Worm (Caenorhabditis elegans): ENCODE results near the gene unc-22.

Gene unc-22

DNA sequence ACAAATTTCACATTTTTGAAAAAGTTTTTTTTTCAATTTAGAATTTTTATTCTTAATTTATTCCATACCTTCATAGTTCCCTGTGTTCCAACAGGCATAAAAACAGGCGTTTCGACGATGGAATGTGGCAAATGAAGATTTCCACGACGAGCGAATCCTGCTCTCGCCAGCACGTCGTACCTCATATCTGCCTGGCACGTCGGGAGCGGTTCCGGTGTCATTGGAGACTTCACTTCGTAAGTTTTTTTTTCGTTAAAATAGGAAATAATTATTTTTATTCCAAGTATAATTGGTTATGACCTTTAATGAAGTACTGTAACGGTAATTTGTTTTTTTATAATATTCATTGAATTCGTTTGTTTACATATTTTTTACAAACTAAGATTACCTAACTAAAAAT lies 51.2 kb downstream of the unc-22 start, which contains the start of gene tgt-1:
Gene tgt-1, minus strand, starts transcription at position 232 of the 400 bp plus-strand sequence.
- TF ChIP-seq ztf-4 (tag; optimal IDR thresholded peaks at IDR 0.05): no peak
- no peak for TF ChIP-seq nhr-12 (tag; optimal IDR thresholded peaks at IDR 0.05)
- TF ChIP-seq aly-2 (tag; optimal IDR thresholded peaks at IDR 0.05): no peak
- no peak for TF ChIP-seq lin-39 (tag; optimal IDR thresholded peaks at IDR 0.05)
- TF ChIP-seq fkh-2 (tag; optimal IDR thresholded peaks at IDR 0.05): no peak
- TF ChIP-seq nhr-25 (tag; optimal IDR thresholded peaks at IDR 0.05): no peak
- TF ChIP-seq R02D3.7 (tag; optimal IDR thresholded peaks at IDR 0.05): no peak

DNA sequence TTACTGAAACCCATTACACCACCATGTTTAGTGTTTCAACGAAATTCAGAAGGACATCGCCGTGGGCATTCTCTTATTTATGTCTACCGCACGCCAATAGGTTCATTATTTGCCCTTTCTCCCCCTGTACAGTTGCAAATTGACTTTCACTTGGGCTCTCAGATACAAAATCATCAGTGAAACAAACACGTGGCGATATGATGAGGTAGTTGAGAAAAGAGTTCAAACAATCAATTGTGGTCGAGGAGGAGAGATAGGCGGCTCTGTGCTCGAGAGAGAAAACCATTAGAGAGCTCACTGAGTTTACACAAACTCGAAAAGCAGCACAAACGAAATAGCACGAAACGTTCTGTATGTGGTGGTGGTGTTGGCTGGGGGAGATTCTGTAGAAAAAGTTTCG lies 53.7 kb downstream of the unc-22 start:
- TF ChIP-seq lin-39 (tag; optimal IDR thresholded peaks at IDR 0.05) (peak; percentile 19), elt-2 (tag; optimal IDR thresholded peaks at IDR 0.05) (no peak), jun-1 (tag; optimal IDR thresholded peaks at IDR 0.05) (no peak), pha-4 (tag; optimal IDR thresholded peaks at IDR 0.05) (peak; percentile 79), ZK546.5 (tag; optimal IDR thresholded peaks at IDR 0.05) (no peak), ztf-4 (tag; optimal IDR thresholded peaks at IDR 0.05) (no peak), nfya-1 (tag; optimal IDR thresholded peaks at IDR 0.05; ENCODE audit: insufficient read depth) (peak; percentile 15), nhr-28 (tag; optimal IDR thresholded peaks at IDR 0.05) (no peak)

DNA sequence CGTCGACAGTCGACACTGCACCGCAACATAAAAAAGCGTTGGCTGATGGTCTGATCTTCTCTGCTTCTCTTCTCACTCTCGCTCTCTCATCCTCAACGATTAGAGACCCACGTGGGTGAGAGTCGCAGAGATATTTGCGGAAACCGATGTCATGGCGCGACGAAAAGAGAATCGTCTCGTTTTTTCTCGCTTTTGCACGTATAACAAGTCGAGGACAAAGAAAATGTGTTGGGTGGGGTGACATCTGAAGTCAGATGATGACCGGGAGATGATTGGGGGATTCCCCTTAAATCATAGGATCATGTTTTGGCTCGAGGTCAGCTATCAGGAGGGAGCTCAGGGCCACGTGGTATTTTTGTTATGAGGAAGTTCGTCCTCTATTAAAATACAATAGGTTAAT lies 54.4 kb downstream of the unc-22 start:
- TF ChIP-seq nhr-77 (tag; optimal IDR thresholded peaks at IDR 0.05) (no peak), eor-1 (tag; optimal IDR thresholded peaks at IDR 0.05) (no peak), ceh-28 (tag; optimal IDR thresholded peaks at IDR 0.05) (peak; percentile 49), skn-1 (tag; optimal IDR thresholded peaks at IDR 0.05) (no peak), unc-62 (GFP tag; optimal IDR thresholded peaks at IDR 0.05) (peak; percentile 81), egl-5 (tag; optimal IDR thresholded peaks at IDR 0.05) (no peak), jun-1 (tag; optimal IDR thresholded peaks at IDR 0.05) (peak; percentile 88), nhr-28 (tag; optimal IDR thresholded peaks at IDR 0.05) (peak; percentile 57), fkh-10 (GFP tag; optimal IDR thresholded peaks at IDR 0.05) (no peak), snpc-4 (tag; optimal IDR thresholded peaks at IDR 0.05) (peak; percentile 39), lin-39 (tag; optimal IDR thresholded peaks at IDR 0.05) (no peak), mml-1 (tag; optimal IDR thresholded peaks at IDR 0.05) (peak; percentile 40), nhr-237 (tag; optimal IDR thresholded peaks at IDR 0.05) (no peak), elt-3 (tag; optimal IDR thresholded peaks at IDR 0.05) (peak in 2 of 3 experiments; percentile 73 to 93), mdl-1 (tag; optimal IDR thresholded peaks at IDR 0.05) (peak; percentile 99), nhr-11 (tag; optimal IDR thresholded peaks at IDR 0.05) (no peak), lsy-12 (tag; optimal IDR thresholded peaks at IDR 0.05) (peak; percentile 81), R02D3.7 (tag; optimal IDR thresholded peaks at IDR 0.05) (peak; percentile 27), daf-12 (tag; optimal IDR thresholded peaks at IDR 0.05) (no peak), ZK546.5 (tag; optimal IDR thresholded peaks at IDR 0.05) (no peak), unc-39 (tag; optimal IDR thresholded peaks at IDR 0.05) (no peak), nhr-43 (tag; optimal IDR thresholded peaks at IDR 0.05; ENCODE audit: poor library complexity, severe bottlenecking) (peak; percentile 98), nfya-1 (tag; optimal IDR thresholded peaks at IDR 0.05; ENCODE audit: insufficient read depth) (peak; percentile 78), egl-27 (tag; optimal IDR thresholded peaks at IDR 0.05) (peak; percentile 68), fos-1 (tag; optimal IDR thresholded peaks at IDR 0.05) (peak; percentile 3), nhr-12 (tag; optimal IDR thresholded peaks at IDR 0.05) (no peak), fkh-2 (tag; optimal IDR thresholded peaks at IDR 0.05) (no peak), pha-4 (tag; optimal IDR thresholded peaks at IDR 0.05) (peak; percentile 91), ceh-16 (tag; optimal IDR thresholded peaks at IDR 0.05) (no peak), aly-2 (tag; optimal IDR thresholded peaks at IDR 0.05) (no peak), ama-1 (optimal IDR thresholded peaks at IDR 0.05) (no peak), elt-1 (tag; optimal IDR thresholded peaks at IDR 0.05) (peak; percentile 60), ztf-4 (tag; optimal IDR thresholded peaks at IDR 0.05) (no peak), zag-1 (tag; optimal IDR thresholded peaks at IDR 0.05) (no peak), nhr-76 (tag; optimal IDR thresholded peaks at IDR 0.05) (no peak), elt-2 (tag; optimal IDR thresholded peaks at IDR 0.05) (peak; percentile 89), hmg-11 (tag; optimal IDR thresholded peaks at IDR 0.05) (no peak), ceh-82 (tag; optimal IDR thresholded peaks at IDR 0.05) (no peak), pqm-1 (tag; optimal IDR thresholded peaks at IDR 0.05) (peak; percentile 62), tbx-2 (tag; optimal IDR thresholded peaks at IDR 0.05) (peak; percentile 57), ztf-11 (tag; optimal IDR thresholded peaks at IDR 0.05) (no peak), nhr-23 (tag; optimal IDR thresholded peaks at IDR 0.05) (peak; percentile 93), lin-15B (tag; optimal IDR thresholded peaks at IDR 0.05) (peak; percentile 37), nhr-67 (tag; optimal IDR thresholded peaks at IDR 0.05) (no peak), ceh-9 (tag; optimal IDR thresholded peaks at IDR 0.05) (no peak), sea-2 (GFP tag; optimal IDR thresholded peaks at IDR 0.05) (no peak), nhr-25 (tag; optimal IDR thresholded peaks at IDR 0.05) (peak; percentile 99)
